Fruit fly (Drosophila melanogaster) whole organism, prepupa: ENCODE results near the gene bip1.

ENCODE experiments used
- CG10631 ChIP-seq: fragments of 200-800 bp; sonication (Bioruptor generic); optimal IDR thresholded peaks from 2 replicates; lab custom pipeline; 2016; ENCODE audit warnings: missing biosample characterization, missing genetic modification characterization
- CG10669 ChIP-seq: fragments of 200-800 bp; sonication (Bioruptor generic); optimal IDR thresholded peaks from 3 replicates; lab custom pipeline; 2018; ENCODE audit warnings: missing biosample characterization, mild to moderate bottlenecking, missing genetic modification characterization, moderate library complexity
- CG11294 ChIP-seq: fragments of 200-800 bp; sonication (Bioruptor generic); IDR thresholded peaks from 2 replicates; pipeline ENCODE4 v1.3.6; 2022; ENCODE audit warnings: missing biosample characterization, missing genetic modification characterization
- CG11902 ChIP-seq: fragments of 200-800 bp; sonication (Bioruptor generic); optimal IDR thresholded peaks from 3 replicates; lab custom pipeline; 2016; ENCODE audit warnings: missing biosample characterization, missing genetic modification characterization
- CG1621 ChIP-seq: fragments of 200-800 bp; sonication (Bioruptor generic); optimal IDR thresholded peaks from 3 replicates; lab custom pipeline; 2018; ENCODE audit warnings: missing biosample characterization, mild to moderate bottlenecking, missing genetic modification characterization
- CG16779 ChIP-seq: fragments of 200-800 bp; sonication (Bioruptor generic); optimal IDR thresholded peaks from 3 replicates; lab custom pipeline; 2017; ENCODE audit warnings: missing biosample characterization, mild to moderate bottlenecking, missing genetic modification characterization
- CG31627 ChIP-seq: fragments of 200-800 bp; sonication (Bioruptor generic); optimal IDR thresholded peaks from 3 replicates; lab custom pipeline; 2016; ENCODE audit warnings: missing biosample characterization, missing genetic modification characterization
- CG32006 ChIP-seq: fragments of 200-800 bp; sonication (Bioruptor generic); optimal IDR thresholded peaks from 3 replicates; lab custom pipeline; 2017; ENCODE audit warnings: missing biosample characterization, mild to moderate bottlenecking, missing genetic modification characterization
- CG34406 ChIP-seq: fragments of 200-800 bp; sonication (Bioruptor generic); optimal IDR thresholded peaks from 3 replicates; lab custom pipeline; 2016; ENCODE audit warnings: missing biosample characterization, missing genetic modification characterization
- CG3919 ChIP-seq: fragments of 200-800 bp; sonication (Bioruptor generic); optimal IDR thresholded peaks from 3 replicates; lab custom pipeline; 2016; ENCODE audit warnings: missing biosample characterization, missing genetic modification characterization
- CG6163 ChIP-seq: fragments of 200-800 bp; sonication (Bioruptor generic); IDR thresholded peaks from 3 replicates; pipeline ENCODE4 v1.3.6; 2022; ENCODE audit warnings: missing biosample characterization, missing genetic modification characterization
- CG6792 ChIP-seq: fragments of 200-800 bp; sonication (Bioruptor generic); optimal IDR thresholded peaks from 3 replicates; lab custom pipeline; 2016; ENCODE audit warnings: missing biosample characterization, missing genetic modification characterization
- CG6808 ChIP-seq: fragments of 200-800 bp; sonication (Bioruptor generic); optimal IDR thresholded peaks from 3 replicates; lab custom pipeline; 2017; ENCODE audit warnings: missing biosample characterization, missing genetic modification characterization, mild to moderate bottlenecking, moderate library complexity, missing genetic modification reagents
- CG6854 ChIP-seq: fragments of 200-800 bp; sonication (Bioruptor generic); optimal IDR thresholded peaks from 2 replicates; lab custom pipeline; 2017; ENCODE audit warnings: missing biosample characterization, mild to moderate bottlenecking, missing genetic modification characterization
- CG7368 ChIP-seq: fragments of 200-800 bp; sonication (Bioruptor generic); optimal IDR thresholded peaks from 3 replicates; lab custom pipeline; 2016; ENCODE audit warnings: missing biosample characterization, missing genetic modification characterization
- CG8119 ChIP-seq: fragments of 200-800 bp; sonication (Bioruptor generic); IDR thresholded peaks from 3 replicates; pipeline ENCODE4 v1.3.6; 2022; ENCODE audit warnings: missing biosample characterization, missing genetic modification characterization
- CG8319 ChIP-seq: fragments of 200-800 bp; sonication (Bioruptor generic); optimal IDR thresholded peaks from 3 replicates; lab custom pipeline; 2016; ENCODE audit warnings: missing biosample characterization, missing genetic modification characterization
- CG8632 ChIP-seq: fragments of 200-800 bp; sonication (Bioruptor generic); optimal IDR thresholded peaks from 3 replicates; lab custom pipeline; 2016; ENCODE audit warnings: missing biosample characterization, missing genetic modification characterization
- CG9139 ChIP-seq: fragments of 200-800 bp; sonication (Bioruptor generic); optimal IDR thresholded peaks from 3 replicates; lab custom pipeline; 2017; ENCODE audit warnings: missing biosample characterization, mild to moderate bottlenecking, missing genetic modification characterization
- Eip75B ChIP-seq: fragments of 200-800 bp; sonication (Bioruptor generic); optimal IDR thresholded peaks from 3 replicates; lab custom pipeline; 2016; ENCODE audit warnings: missing biosample characterization, missing genetic modification characterization
- Eip78C ChIP-seq: fragments of 200-800 bp; sonication (Bioruptor generic); peaks from one replicate; lab custom pipeline; 2016; ENCODE audit warnings: missing biosample characterization, missing genetic modification characterization
- Gug ChIP-seq: fragments of 200-800 bp; sonication (Bioruptor generic); IDR thresholded peaks from 2 replicates; pipeline ENCODE4 v1.3.6; 2022; ENCODE audit warnings: missing biosample characterization, missing genetic modification characterization
- Hr38 ChIP-seq: sonication (Bioruptor generic); optimal IDR thresholded peaks from 2 replicates; lab custom pipeline; 2016; ENCODE audit warnings: missing biosample characterization, missing genetic modification characterization
- Hr4 ChIP-seq: fragments of 200-800 bp; sonication (Bioruptor generic); optimal IDR thresholded peaks from 3 replicates; lab custom pipeline; 2016; ENCODE audit warnings: missing biosample characterization, missing genetic modification characterization
- Lpt ChIP-seq: fragments of 200-800 bp; sonication (Bioruptor generic); optimal IDR thresholded peaks from 3 replicates; lab custom pipeline; 2016; ENCODE audit warnings: missing biosample characterization, missing genetic modification characterization
- Met ChIP-seq: fragments of 200-800 bp; sonication (Bioruptor generic); optimal IDR thresholded peaks from 3 replicates; lab custom pipeline; 2016; ENCODE audit warnings: missing biosample characterization, missing genetic modification characterization
- OdsH ChIP-seq: fragments of 200-800 bp; sonication (Bioruptor generic); optimal IDR thresholded peaks from 3 replicates; lab custom pipeline; 2016; ENCODE audit warnings: missing biosample characterization, missing genetic modification characterization
- Smox ChIP-seq: fragments of 200-800 bp; sonication (Bioruptor generic); optimal IDR thresholded peaks from 3 replicates; lab custom pipeline; 2016; ENCODE audit warnings: missing biosample characterization, missing genetic modification characterization
- Sox14 ChIP-seq: fragments of 200-800 bp; sonication (Bioruptor generic); optimal IDR thresholded peaks from 3 replicates; lab custom pipeline; 2016; ENCODE audit warnings: missing biosample characterization, missing genetic modification characterization
- Sox15 ChIP-seq: fragments of 200-800 bp; sonication (Bioruptor generic); optimal IDR thresholded peaks from 3 replicates; lab custom pipeline; 2016; ENCODE audit warnings: missing biosample characterization, missing genetic modification characterization
- achi ChIP-seq: fragments of 200-800 bp; sonication (Bioruptor generic); optimal IDR thresholded peaks from 3 replicates; lab custom pipeline; 2016; ENCODE audit warnings: missing biosample characterization, missing genetic modification characterization
- cyc ChIP-seq: fragments of 200-800 bp; sonication (Bioruptor generic); optimal IDR thresholded peaks from 3 replicates; lab custom pipeline; 2016; ENCODE audit warnings: missing biosample characterization, missing genetic modification characterization
- dac ChIP-seq: fragments of 200-800 bp; sonication (Bioruptor generic); optimal IDR thresholded peaks from 2 replicates; lab custom pipeline; 2017; ENCODE audit warnings: missing biosample characterization, mild to moderate bottlenecking, missing genetic modification characterization
- dsx ChIP-seq: fragments of 200-800 bp; optimal IDR thresholded peaks from 3 replicates; lab custom pipeline; 2019; ENCODE audit warnings: missing biosample characterization, mild to moderate bottlenecking, missing genetic modification characterization, moderate library complexity; ENCODE audit not compliant: poor library complexity, severe bottlenecking
- eg ChIP-seq: fragments of 200-800 bp; sonication (Bioruptor generic); IDR thresholded peaks from 3 replicates; pipeline ENCODE4 v1.3.6; 2022; ENCODE audit warnings: missing biosample characterization, missing genetic modification characterization
- esn ChIP-seq: fragments of 200-800 bp; sonication (Bioruptor generic); optimal IDR thresholded peaks from 2 replicates; lab custom pipeline; 2016; ENCODE audit warnings: missing biosample characterization, mild to moderate bottlenecking, missing genetic modification characterization, moderate library complexity
- fd85E ChIP-seq: fragments of 200-800 bp; sonication (Bioruptor generic); optimal IDR thresholded peaks from 3 replicates; lab custom pipeline; 2016; ENCODE audit warnings: missing biosample characterization, missing genetic modification characterization
- fkh ChIP-seq: fragments of 200-800 bp; sonication (Bioruptor generic); optimal IDR thresholded peaks from 3 replicates; lab custom pipeline; 2017; ENCODE audit warnings: missing biosample characterization, mild to moderate bottlenecking, missing genetic modification characterization, moderate library complexity
- lz ChIP-seq: fragments of 200-800 bp; sonication (Bioruptor generic); optimal IDR thresholded peaks from 3 replicates; lab custom pipeline; 2016; ENCODE audit warnings: missing biosample characterization, missing genetic modification characterization
- net ChIP-seq: fragments of 200-800 bp; sonication (Bioruptor generic); optimal IDR thresholded peaks from 3 replicates; lab custom pipeline; 2016; ENCODE audit warnings: missing biosample characterization, missing genetic modification characterization
- pdm3 ChIP-seq: fragments of 200-800 bp; sonication (Bioruptor generic); optimal IDR thresholded peaks from 3 replicates; lab custom pipeline; 2016; ENCODE audit warnings: missing biosample characterization, missing genetic modification characterization
- salr ChIP-seq, 2 experiments: fragments of 200-800 bp; sonication (Bioruptor generic); optimal IDR thresholded peaks; 3 replicates each; lab custom pipeline; 2016 to 2018; ENCODE audit warnings: missing biosample characterization in 2 of 2, missing genetic modification characterization in 2 of 2, mild to moderate bottlenecking in 1 of 2
- spab ChIP-seq: fragments of 200-800 bp; sonication (Bioruptor generic); optimal IDR thresholded peaks from 2 replicates; lab custom pipeline; 2017; ENCODE audit warnings: missing biosample characterization, mild to moderate bottlenecking, missing genetic modification characterization, missing genetic modification reagents
- ss ChIP-seq, 2 experiments: fragments of 200-800 bp; sonication (Bioruptor generic); optimal IDR thresholded peaks; 2 replicates in 1 of 2; 3 replicates in 1 of 2; lab custom pipeline; 2017 to 2018; ENCODE audit warnings: mild to moderate bottlenecking in 2 of 2, missing biosample characterization in 2 of 2, missing genetic modification characterization in 2 of 2, moderate library complexity in 1 of 2
- svp ChIP-seq: fragments of 200-800 bp; sonication (Bioruptor generic); peaks from one replicate; lab custom pipeline; 2016; ENCODE audit warnings: missing biosample characterization, missing genetic modification characterization
- topi ChIP-seq: fragments of 200-800 bp; sonication (Bioruptor generic); optimal IDR thresholded peaks from 3 replicates; lab custom pipeline; 2016; ENCODE audit warnings: missing biosample characterization, missing genetic modification characterization
- vri ChIP-seq: fragments of 200-800 bp; sonication (Bioruptor generic); optimal IDR thresholded peaks from 3 replicates; lab custom pipeline; 2016; ENCODE audit warnings: missing biosample characterization, mild to moderate bottlenecking, missing genetic modification characterization

bip1 gene

DNA sequence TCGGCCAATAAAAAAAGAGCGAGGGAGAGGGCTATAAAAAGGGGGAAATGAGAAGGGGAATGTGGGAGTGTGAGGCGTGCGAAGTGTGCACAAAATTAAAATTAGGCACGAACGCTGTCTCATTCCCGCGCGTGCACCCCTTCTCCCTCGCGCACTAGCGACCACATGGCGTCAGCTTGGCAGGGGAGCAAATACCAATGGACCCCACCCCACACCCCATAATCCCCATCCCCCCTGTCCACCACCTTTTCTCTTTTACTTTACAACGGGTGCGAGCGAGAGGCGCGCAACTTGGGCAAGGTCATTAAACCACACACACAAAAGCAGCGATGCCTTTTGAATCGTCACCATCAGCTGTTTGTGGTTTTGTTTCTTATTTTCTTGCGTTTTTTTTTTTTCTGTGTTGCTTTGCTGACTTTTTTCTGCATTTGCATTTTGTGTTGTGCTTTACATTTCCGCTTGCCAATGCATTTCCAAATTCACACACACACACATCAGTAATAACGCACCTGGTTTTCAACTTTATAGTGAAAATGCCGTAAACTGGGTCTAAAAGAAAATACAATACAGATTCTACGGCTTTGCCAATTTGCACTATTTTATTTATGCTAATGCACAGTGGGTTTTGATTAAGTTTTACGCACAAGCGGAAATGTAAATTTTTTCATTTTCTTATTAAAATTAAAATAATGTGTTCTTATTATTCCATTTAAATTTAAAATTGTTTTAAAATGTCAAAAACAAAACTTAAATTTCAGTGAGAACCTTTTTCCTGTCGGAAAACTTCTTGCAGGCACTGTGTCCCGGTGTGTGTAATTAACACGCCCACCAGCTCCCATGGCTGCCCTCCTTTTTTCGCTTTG, 34.0 kb downstream of the bip1 start (continued):
- peak; percentile 29 for TF ChIP-seq vri (GFP tag; lab: Kevin White, UChicago)
- TF ChIP-seq Hr38: no peak
- peak; percentile 54 for TF ChIP-seq Sox15
- peak; percentile 54 for TF ChIP-seq CG6808 (GFP tag; lab: Kevin White, UChicago)
- peak; percentile 54 for TF ChIP-seq cyc
- TF ChIP-seq fd85E (GFP tag; lab: Kevin White, UChicago): no peak
- TF ChIP-seq pdm3 (GFP tag; lab: Kevin White, UChicago): peak; percentile 57
- peak; percentile 57 for TF ChIP-seq CG10631
- TF ChIP-seq fkh: peak; percentile 49
- peak; percentile 73 for TF ChIP-seq OdsH (GFP tag; lab: Kevin White, UChicago)
- peak; percentile 60 for TF ChIP-seq CG34406
- TF ChIP-seq Hr4 (GFP tag; lab: Kevin White, UChicago): peak; percentile 65
- peak; percentile 19 for TF ChIP-seq CG9139 (GFP tag; lab: Kevin White, UChicago)
- peak; percentile 61; the same call in 1 of the 2 replicates for TF ChIP-seq CG11294 (GFP tag; lab: Robert Waterston, UW)
- TF ChIP-seq topi: peak; percentile 43
- peak; percentile 68 for TF ChIP-seq Met (GFP tag; lab: Kevin White, UChicago)
- peak; percentile 36 for TF ChIP-seq net
- TF ChIP-seq CG7368: peak; percentile 11
- peak; percentile 75 for TF ChIP-seq esn (GFP tag; lab: Kevin White, UChicago)
- peak; percentile 15 for TF ChIP-seq CG11902 (GFP tag; lab: Kevin White, UChicago)
- TF ChIP-seq Eip78C (GFP tag; lab: Kevin White, UChicago): peak; percentile 90
- peak; percentile 57 for TF ChIP-seq Eip75B
- TF ChIP-seq CG6792 (GFP tag; lab: Kevin White, UChicago): peak; percentile 47
- TF ChIP-seq CG10669 (GFP tag; lab: Kevin White, UChicago): peak; percentile 49
- peak; percentile 38; the same call in 1 of the 2 replicates for TF ChIP-seq Gug (GFP tag; lab: Robert Waterston, UW)
- TF ChIP-seq spab (GFP tag; lab: Kevin White, UChicago): peak; percentile 48
- TF ChIP-seq CG31627 (GFP tag; lab: Kevin White, UChicago): peak; percentile 63
- peak; percentile 77 for TF ChIP-seq CG8119 (GFP tag; lab: Robert Waterston, UW)
- TF ChIP-seq CG8632 (GFP tag; lab: Kevin White, UChicago): peak; percentile 47
- TF ChIP-seq Lpt: peak; percentile 25
- no peak for TF ChIP-seq dac (GFP tag; lab: Kevin White, UChicago)
- TF ChIP-seq CG16779: peak; percentile 21
- TF ChIP-seq CG32006 (GFP tag; lab: Kevin White, UChicago): peak; percentile 70
- TF ChIP-seq CG8319: no peak
- TF ChIP-seq Smox (GFP tag; lab: Kevin White, UChicago): peak; percentile 64
- no peak for TF ChIP-seq CG6854
- peak; percentile 47 for TF ChIP-seq achi (GFP tag; lab: Kevin White, UChicago)
- TF ChIP-seq salr (GFP tag; optimal IDR thresholded peaks at IDR 0.05; lab: Kevin White, UChicago): peak in 1 of 2 experiments; percentile 49
- peak; percentile 25 for TF ChIP-seq dsx (GFP tag; lab: Kevin White, UChicago)
- peak; percentile 25 for TF ChIP-seq CG1621 (tag; lab: Kevin White, UChicago)

DNA sequence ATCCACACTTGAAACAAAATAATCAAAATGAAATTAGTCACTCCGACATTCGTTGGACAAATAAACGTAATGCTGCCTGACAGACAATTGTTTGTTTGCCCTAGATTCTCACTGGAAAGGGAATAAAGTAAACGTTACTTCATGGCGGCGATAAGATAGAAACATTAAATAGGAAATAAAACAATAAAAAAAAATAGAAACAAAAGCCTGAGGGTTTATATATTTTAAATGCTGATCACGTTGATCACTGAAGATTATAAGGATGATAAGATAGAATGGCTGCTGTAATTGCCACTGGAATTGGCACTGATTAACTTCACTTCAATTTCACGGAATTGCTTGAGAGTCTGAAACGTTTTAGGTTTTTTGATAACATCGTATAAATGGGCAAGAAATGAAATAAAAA, 39.8 kb downstream of the bip1 start:
- TF ChIP-seq salr (GFP tag; optimal IDR thresholded peaks at IDR 0.05; lab: Kevin White, UChicago) (no peak), net (no peak), CG10631 (no peak), fkh (peak; percentile 92), vri (GFP tag; lab: Kevin White, UChicago) (peak; percentile 85), Met (GFP tag; lab: Kevin White, UChicago) (no peak), Sox14 (no peak), OdsH (GFP tag; lab: Kevin White, UChicago) (no peak), Eip78C (GFP tag; lab: Kevin White, UChicago) (peak; percentile 32), CG34406 (no peak), CG31627 (GFP tag; lab: Kevin White, UChicago) (no peak), Eip75B (no peak), CG3919 (GFP tag; lab: Kevin White, UChicago) (no peak), CG9139 (GFP tag; lab: Kevin White, UChicago) (no peak), lz (GFP tag; lab: Kevin White, UChicago) (no peak), eg (GFP tag; lab: Robert Waterston, UW) (no peak), CG16779 (no peak), CG8319 (no peak), svp (GFP tag; lab: Kevin White, UChicago) (no peak), CG6854 (no peak), ss (GFP tag; optimal IDR thresholded peaks at IDR 0.05; lab: Kevin White, UChicago) (no peak), Hr4 (GFP tag; lab: Kevin White, UChicago) (no peak), topi (no peak), CG8632 (GFP tag; lab: Kevin White, UChicago) (no peak), CG6163 (no peak)
